Fruit fly (Drosophila melanogaster) Kc167 (cell line): ENCODE data around the gene Daao2.

Experiments
- Sin3A ChIP-seq: fragments of >200 bp; optimal IDR thresholded peaks from 2 replicates; lab custom pipeline; 2018; ENCODE audit warnings: missing external identifiers
- h ChIP-seq: fragments of >200 bp; optimal IDR thresholded peaks from 3 replicates; lab custom pipeline; 2018; ENCODE audit warnings: missing external identifiers
- psq ChIP-seq: fragments of >200 bp; optimal IDR thresholded peaks from 2 replicates; lab custom pipeline; 2017; ENCODE audit warnings: missing external identifiers
- ttk ChIP-seq: sonication (Bioruptor generic); optimal IDR thresholded peaks from 2 replicates; lab custom pipeline; 2017; ENCODE audit warnings: missing external identifiers

DNA sequence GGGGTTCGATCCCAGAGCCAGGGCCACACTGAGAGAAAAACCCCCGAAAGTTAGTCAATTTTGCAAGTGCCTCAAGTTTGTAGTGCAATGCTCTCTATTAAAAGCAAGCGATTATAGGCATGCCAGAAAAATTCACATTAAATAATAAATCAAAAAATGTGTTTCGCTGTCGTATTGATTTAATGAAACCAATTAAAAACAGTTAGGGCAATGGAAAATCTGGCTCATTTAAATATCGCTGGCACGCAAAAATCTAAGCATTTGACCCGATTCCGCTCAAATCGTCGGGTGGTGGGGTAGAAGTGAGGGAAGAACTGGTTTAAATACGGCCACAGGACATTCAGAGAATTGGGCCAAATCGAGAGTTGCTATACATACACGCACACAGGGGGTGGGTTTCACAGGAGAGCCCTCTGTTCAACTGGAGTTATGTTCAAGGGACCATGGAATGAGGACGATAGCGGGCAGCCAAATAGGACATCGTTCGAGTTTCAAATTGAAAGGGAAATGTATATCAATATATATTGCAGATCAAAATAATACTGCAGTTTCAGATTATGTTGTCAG is 7.8 kb upstream of the Daao2 start:
- TF ChIP-seq ttk (lab: Kevin White, UChicago) (no peak), Sin3A (no peak), psq (lab: Kevin White, UChicago) (no peak), h (lab: Kevin White, UChicago) (no peak)
